Fruit fly (Drosophila melanogaster): ENCODE results near the gene LKRSDH.

Gene LKRSDH

DNA sequence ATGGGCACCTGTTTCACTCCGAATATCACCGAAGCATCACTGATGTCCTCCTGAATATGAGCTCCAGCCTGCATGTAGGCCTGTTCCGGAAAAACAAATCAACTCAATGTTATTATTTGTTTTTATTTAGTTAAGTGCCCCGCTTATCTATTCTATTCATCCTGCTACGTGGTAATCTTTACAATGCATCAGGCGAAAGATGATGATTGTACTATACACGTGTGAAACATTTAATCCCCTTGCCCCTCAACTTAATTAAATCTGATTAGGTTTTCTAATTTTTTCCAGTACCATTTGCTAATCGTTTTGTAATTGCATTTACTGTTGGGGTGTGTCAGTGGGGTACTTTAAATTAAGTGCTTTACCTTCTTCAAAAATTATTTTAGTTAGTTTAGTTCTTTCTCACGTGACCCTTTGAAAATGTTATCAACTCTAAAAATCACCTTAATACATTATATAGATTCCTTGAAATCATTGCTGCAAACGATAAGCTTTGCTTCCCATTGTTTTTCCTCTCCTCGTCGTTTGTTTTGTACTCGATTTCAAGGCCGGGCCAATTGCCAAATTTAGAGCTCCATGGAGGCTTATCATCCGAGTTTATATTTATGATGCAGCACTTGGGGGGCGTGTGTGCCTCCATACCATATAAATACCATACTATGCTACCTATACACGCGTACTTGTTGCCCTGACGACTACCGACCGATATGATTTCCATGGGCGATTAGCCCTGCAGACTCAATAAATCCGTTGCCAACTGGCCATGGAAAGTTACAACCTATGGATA lies 877 bp downstream of the LKRSDH start:
- TF ChIP-seq Hr51 (GFP tag; optimal IDR thresholded peaks at IDR 0.05): no peak
- peak; percentile 14 for TF ChIP-seq sens (GFP tag)
- no peak for TF ChIP-seq Rx (GFP tag; IDR thresholded peaks at IDR 0.05)
- TF ChIP-seq ash1 (GFP tag; optimal IDR thresholded peaks at IDR 0.05): no peak
- no peak for TF ChIP-seq CoRest (tag; optimal IDR thresholded peaks at IDR 0.05)
- TF ChIP-seq cwo (GFP tag; optimal IDR thresholded peaks at IDR 0.05): peak; percentile 69
- TF ChIP-seq Adf1 (GFP tag; IDR thresholded peaks at IDR 0.05): no peak
- no peak for TF ChIP-seq aop (GFP tag; IDR thresholded peaks at IDR 0.05)
- no peak for TF ChIP-seq Ptx1 (GFP tag; IDR thresholded peaks at IDR 0.05)
- TF ChIP-seq E2f2 (GFP tag; IDR thresholded peaks at IDR 0.05): no peak
- TF ChIP-seq vfl (GFP tag; optimal IDR thresholded peaks at IDR 0.05): no peak
- no peak for TF ChIP-seq CG18476 (GFP tag; optimal IDR thresholded peaks at IDR 0.05)
- no peak for TF ChIP-seq CG4707 (GFP tag; optimal IDR thresholded peaks at IDR 0.05)
- no peak for TF ChIP-seq Fer2 (tag; optimal IDR thresholded peaks at IDR 0.05)
- no peak for TF ChIP-seq da (GFP tag; optimal IDR thresholded peaks at IDR 0.05)
- TF ChIP-seq CG14441 (GFP tag; IDR thresholded peaks at IDR 0.05): no peak
- no peak for TF ChIP-seq danr (GFP tag; IDR thresholded peaks at IDR 0.05)
- no peak for TF ChIP-seq MTF-1 (GFP tag; optimal IDR thresholded peaks at IDR 0.05; ENCODE audit: borderline replicate concordance)
- no peak for TF ChIP-seq Nf-YB (GFP tag; optimal IDR thresholded peaks at IDR 0.05)
- TF ChIP-seq Med (GFP tag): peak; percentile 19
- peak; percentile 68 for TF ChIP-seq exex (tag; optimal IDR thresholded peaks at IDR 0.05)
- TF ChIP-seq CG31388 (GFP tag; optimal IDR thresholded peaks at IDR 0.05): no peak
- TF ChIP-seq Mes4 (GFP tag; optimal IDR thresholded peaks at IDR 0.05): no peak
- no peak for TF ChIP-seq bab2 (GFP tag; optimal IDR thresholded peaks at IDR 0.05)
- TF ChIP-seq Hr39 (optimal IDR thresholded peaks at IDR 0.05): no peak
- no peak for TF ChIP-seq Blimp-1 (GFP tag; optimal IDR thresholded peaks at IDR 0.05)
- no peak for TF ChIP-seq Xrp1 (GFP tag; IDR thresholded peaks at IDR 0.05)
- TF ChIP-seq CG13123 (GFP tag; optimal IDR thresholded peaks at IDR 0.05): no peak
- TF ChIP-seq sug (tag; optimal IDR thresholded peaks at IDR 0.05): peak; percentile 94
- peak; percentile 27 for TF ChIP-seq CG34376 (GFP tag; optimal IDR thresholded peaks at IDR 0.05)

DNA sequence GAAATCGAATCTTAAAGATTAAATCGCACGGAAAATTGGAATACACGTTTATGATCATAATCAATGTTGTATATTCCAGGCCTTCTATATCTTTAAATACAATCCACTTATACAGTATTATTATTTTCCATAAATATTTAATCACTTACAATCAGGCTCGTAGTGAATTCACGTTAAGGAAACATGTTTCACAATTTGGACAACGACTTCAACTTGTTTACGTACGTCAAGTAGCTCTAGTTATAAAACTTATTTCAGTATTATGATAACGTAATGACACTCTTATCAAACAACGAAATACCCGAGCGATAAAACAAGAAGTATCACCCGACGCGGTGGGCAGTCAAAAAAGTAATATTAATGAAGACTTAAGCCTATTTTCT lies 4.4 kb downstream of the LKRSDH start:
- TF ChIP-seq Dek (tag; optimal IDR thresholded peaks at IDR 0.05) (no peak), Oli (tag; optimal IDR thresholded peaks at IDR 0.05) (no peak), CG13775 (GFP tag; optimal IDR thresholded peaks at IDR 0.05) (no peak), Dp (GFP tag; optimal IDR thresholded peaks at IDR 0.05) (no peak), exex (tag; optimal IDR thresholded peaks at IDR 0.05) (peak; percentile 54), CG10366 (GFP tag; IDR thresholded peaks at IDR 0.05) (no peak), PHDP (tag; optimal IDR thresholded peaks at IDR 0.05) (no peak), NFAT (GFP tag; IDR thresholded peaks at IDR 0.05) (no peak), pho (GFP tag; optimal IDR thresholded peaks at IDR 0.05) (no peak), CG9437 (GFP tag; optimal IDR thresholded peaks at IDR 0.05) (peak; percentile 43), CTCF (GFP tag; optimal IDR thresholded peaks at IDR 0.05) (no peak), CG6765 (GFP tag; optimal IDR thresholded peaks at IDR 0.05) (no peak), lab (GFP tag; optimal IDR thresholded peaks at IDR 0.05) (peak; percentile 20), CG18599 (GFP tag; optimal IDR thresholded peaks at IDR 0.05) (peak; percentile 5), YL-1 (GFP tag; optimal IDR thresholded peaks at IDR 0.05) (no peak), psq (GFP tag; optimal IDR thresholded peaks at IDR 0.05) (no peak)
